Fruit fly (Drosophila melanogaster): ENCODE measurements around the gene CG13841.
A peak's percentile ranks its signal among the peaks of the same experiment; 100 is the strongest.

CG13841 gene

DNA sequence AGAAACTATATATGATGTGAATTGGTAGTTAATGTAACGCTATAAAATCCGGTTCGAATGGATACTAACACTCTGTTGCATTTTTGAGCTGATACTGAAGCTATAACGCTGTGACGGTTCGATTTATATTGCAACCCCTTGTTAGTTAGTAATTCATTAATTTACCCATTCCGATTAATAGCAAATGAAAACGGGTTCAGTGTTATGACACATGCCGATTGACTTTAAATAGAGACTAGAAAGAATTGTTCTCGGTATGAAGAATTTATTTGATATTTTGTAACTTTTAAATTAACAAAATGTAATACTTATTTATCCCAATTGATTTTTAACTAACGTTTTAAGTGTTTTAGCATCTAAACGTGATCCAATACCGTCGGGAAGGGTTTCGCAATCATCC, 1.1 kb upstream of the CG13841 start, which contains the start of gene CG43091:
CG43091 (minus strand) TSS at position 101 of the 400 bp plus-strand sequence.
- no peak for TF ChIP-seq CTCF (optimal IDR thresholded peaks at IDR 0.05)
- TF ChIP-seq CG8478 (optimal IDR thresholded peaks at IDR 0.05): no peak

DNA sequence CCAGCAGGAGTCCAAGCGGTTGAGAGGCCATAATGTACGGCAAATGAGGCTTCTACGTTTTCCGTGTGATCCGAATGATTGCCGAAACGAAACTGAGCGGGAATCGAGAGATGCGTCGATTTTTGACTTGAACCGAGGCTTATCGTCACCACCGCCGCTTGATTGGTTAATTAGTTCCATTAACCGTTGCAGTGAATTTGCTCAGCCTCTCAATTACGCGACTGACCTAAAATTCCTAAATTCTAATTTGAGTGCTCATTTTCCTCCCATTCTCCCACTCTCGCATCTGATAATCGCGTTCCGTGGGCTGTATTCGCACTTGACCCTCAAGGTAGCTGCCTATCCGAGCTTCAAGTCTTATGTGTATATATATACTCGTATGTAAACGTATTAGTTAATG, 1.4 kb downstream of the CG13841 start, which contains the start of gene Nepl15:
Nepl15 (minus strand) TSS at position 101 of the 400 bp plus-strand sequence.
- TF ChIP-seq CTCF (optimal IDR thresholded peaks at IDR 0.05): no peak
- TF ChIP-seq CG8478 (optimal IDR thresholded peaks at IDR 0.05): no peak

DNA sequence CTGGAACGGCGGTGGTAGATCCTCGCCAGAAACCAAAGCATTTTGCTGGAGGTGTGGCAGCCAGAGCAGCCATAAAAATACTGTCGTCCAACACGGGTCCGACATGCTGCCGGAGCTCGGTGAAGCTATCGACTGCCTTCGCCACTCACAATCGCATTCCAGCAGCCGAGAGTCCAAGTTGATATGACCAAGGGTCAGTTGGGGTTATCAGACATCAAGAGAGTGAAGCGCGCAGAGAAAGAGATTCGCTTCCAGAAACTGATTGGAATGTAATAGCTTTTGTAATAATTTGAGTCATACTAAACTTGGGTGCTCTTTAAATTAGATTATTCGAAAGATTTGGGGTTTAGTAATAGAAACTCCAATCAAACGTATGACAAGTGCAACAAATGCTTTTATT, 3.9 kb downstream of the CG13841 start, which contains the start of gene Nepl14:
Nepl14 (minus strand) TSS at position 125 of the 400 bp plus-strand sequence.
- no peak for TF ChIP-seq CG8478 (optimal IDR thresholded peaks at IDR 0.05)
- TF ChIP-seq CTCF (optimal IDR thresholded peaks at IDR 0.05): no peak

DNA sequence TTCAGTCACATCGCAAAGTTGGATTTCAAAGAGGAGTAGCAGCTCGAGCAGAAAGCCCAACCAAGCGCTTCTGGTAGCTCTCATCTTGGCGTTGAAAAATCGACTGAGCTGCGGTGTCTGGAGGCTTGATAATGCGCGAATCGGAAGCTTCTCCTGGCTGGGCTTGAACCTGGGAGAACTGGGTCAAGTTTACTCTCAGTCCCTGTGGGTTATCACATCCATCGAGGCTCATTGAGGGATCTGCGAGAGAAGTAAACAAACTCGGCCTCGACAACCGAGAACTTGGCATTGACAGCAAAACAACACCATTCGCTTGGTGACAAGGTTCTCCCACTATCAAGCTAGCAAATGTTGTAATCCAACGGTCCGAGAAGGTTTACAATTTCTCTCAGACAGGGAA, 6.5 kb downstream of the CG13841 start, which contains the start of gene Nepl13:
Nepl13 (minus strand) TSS at position 89 of the 400 bp plus-strand sequence.
- TF ChIP-seq CTCF (optimal IDR thresholded peaks at IDR 0.05): no peak
- TF ChIP-seq CG8478 (optimal IDR thresholded peaks at IDR 0.05): no peak

DNA sequence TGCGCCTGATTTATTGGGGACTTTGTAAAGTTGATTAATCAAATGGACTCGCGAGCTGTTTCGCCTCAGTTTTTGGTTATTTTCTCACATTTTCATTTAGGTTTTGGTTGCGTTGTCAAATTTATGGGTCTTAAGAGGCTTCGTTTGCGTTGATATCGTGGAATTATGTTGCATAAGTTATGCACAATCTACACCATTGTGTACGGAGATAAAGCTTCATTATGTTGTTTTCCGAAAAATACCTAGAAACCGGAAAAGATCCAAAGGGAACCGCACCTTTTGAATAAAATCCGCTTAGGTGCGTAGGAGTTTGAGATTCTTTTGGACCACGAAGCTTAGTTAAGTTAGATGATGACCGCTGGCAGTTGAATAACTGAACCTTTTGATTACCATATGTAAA, 10.4 kb downstream of the CG13841 start:
- TF ChIP-seq CG8478 (optimal IDR thresholded peaks at IDR 0.05): no peak
- no peak for TF ChIP-seq CTCF (optimal IDR thresholded peaks at IDR 0.05)

DNA sequence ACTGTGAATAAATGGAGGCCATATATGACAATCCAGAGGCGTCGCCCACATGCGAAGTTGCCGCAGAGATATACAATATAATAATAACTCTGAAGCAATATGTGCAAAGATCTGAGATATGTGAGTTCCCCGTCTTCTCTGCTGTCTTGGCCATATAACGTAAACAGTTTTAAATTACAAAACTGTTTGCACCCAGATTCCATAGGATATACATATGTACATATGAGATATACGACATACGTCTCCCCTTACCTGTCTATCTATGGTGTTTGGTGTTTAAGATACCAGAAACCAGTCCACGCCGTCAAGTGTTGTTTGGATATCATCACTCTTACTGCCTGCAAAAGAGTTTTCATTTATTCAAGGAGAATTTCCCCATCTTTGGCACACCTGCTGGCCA, 11.2 kb downstream of the CG13841 start:
- TF ChIP-seq CTCF (optimal IDR thresholded peaks at IDR 0.05): no peak
- TF ChIP-seq CG8478 (optimal IDR thresholded peaks at IDR 0.05): no peak

DNA sequence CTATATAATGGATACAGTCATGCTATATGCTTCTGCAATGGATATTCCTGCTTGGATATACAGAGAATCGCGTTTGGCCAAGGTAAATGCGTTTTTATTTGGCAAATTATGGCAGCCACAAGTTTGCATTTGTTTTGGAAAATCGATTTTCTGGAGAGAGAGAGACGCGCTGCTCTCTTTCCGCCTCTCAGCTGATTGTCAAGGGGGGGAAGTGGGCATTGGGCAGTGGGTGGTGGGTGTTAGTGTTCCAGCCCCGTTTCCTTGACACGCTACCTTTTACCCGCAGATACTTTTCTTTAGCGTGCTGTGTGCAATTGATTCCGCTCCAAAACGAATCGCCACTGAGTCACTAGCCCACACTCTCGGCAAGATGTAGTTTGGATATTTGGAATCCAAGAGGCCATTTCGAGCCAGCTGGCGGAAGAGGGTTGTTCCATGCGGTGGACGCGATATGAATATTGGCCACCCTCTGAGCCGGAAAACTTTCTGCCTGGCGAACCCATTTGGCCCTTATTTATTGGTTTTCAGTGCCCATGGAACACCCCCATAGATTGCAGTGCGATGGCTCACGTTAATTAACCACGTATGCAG, 12.2 kb downstream of the CG13841 start:
- TF ChIP-seq CTCF (optimal IDR thresholded peaks at IDR 0.05): no peak
- no peak for TF ChIP-seq CG8478 (optimal IDR thresholded peaks at IDR 0.05)

DNA sequence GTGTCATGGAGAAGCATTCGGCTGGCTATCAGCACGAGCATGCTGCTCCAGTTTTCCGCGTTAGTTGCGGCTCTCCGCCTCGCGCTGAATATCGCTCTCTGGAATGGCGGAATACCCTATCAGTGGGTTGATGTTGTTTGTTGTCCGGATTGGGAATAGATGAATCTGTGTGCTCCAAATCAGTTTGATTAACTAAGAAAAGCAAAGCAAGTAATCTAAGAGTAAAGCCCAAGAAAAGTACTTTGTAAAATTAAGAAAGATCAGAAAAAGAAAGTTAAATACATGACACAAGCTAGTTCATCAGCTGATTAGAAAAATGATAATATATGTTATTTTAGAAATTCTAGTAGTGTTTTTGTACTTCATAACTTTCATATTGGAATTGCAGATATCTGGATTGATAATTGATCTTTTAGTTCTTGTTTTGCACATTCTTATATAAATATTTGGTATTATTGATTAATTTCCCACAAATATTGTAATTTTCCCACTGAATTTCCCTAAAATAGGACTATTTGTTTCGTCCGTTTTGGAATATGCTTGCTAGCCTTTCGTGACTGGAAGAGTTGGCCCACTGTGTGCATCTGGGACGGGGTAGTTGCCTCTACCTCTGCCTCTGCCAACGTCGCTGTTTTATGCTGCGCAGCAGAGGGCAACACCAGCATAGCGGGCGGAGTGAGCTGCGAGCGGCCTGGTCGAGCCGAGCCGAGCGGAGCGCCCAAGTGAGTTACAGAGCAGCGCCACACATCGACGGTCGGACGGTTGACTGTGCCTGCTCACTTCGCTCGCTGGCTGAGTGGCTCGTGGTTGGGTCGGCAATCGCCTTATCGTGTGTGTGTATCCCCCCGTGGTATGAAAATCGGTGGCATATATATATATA, 13.4 kb downstream of the CG13841 start:
- TF ChIP-seq CG8478 (optimal IDR thresholded peaks at IDR 0.05): no peak
- TF ChIP-seq CTCF (optimal IDR thresholded peaks at IDR 0.05): no peak

DNA sequence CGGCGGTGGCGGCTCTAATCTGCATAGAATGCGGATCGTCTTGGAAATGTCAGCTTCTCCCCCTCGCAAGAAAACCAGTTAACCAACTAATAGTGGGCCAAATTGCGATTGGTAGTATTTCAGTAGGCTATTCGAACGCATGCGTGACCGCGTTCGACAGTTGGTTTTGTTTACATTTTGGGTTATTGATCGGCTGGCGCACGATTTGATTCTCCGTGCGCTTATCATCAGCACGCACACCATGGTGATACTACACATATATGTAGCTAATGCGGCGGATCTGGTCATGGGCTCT, 14.0 kb downstream of the CG13841 start:
- TF ChIP-seq CTCF (optimal IDR thresholded peaks at IDR 0.05) (no peak), CG8478 (optimal IDR thresholded peaks at IDR 0.05) (no peak)

DNA sequence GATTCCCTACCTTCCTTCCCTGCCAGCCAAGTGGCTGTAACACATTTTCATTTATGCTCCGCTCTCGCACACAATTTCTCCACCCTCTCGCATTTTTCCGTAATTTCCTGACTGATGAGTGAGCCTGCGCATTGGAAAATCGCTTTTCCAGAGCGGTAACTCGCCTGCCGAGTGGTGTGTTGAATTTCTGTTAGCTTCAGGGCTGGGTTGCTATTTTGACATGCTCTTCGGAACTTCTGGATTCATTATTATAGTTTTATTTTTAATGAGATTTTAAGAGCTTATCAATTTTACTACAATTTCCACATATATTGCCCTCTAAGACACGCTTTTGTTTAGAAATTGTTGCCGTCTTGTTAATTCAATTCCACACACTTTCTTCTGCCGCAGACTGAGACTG, 14.6 kb downstream of the CG13841 start:
- TF ChIP-seq CG8478 (optimal IDR thresholded peaks at IDR 0.05): no peak
- TF ChIP-seq CTCF (optimal IDR thresholded peaks at IDR 0.05): no peak

DNA sequence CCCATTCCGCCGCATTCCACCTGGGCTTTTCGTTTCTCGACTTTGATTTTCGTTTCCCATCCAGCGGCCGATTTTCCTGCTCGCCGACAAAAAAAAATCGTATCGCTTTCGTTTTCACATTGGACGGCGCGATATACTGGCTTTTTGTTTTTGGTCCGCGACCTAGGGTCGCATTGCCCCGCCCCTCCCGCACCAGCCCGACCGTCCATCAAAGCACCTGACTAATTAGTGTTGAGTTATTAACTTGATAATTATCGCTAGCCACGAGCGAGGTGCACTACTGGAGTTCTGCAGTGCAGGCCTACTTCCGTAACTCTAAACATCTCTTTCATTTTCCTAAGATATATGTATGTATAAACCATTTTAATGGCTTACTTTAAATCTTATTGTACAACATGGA, 15.8 kb downstream of the CG13841 start:
- TF ChIP-seq CTCF (optimal IDR thresholded peaks at IDR 0.05) (no peak), CG8478 (optimal IDR thresholded peaks at IDR 0.05) (no peak)

DNA sequence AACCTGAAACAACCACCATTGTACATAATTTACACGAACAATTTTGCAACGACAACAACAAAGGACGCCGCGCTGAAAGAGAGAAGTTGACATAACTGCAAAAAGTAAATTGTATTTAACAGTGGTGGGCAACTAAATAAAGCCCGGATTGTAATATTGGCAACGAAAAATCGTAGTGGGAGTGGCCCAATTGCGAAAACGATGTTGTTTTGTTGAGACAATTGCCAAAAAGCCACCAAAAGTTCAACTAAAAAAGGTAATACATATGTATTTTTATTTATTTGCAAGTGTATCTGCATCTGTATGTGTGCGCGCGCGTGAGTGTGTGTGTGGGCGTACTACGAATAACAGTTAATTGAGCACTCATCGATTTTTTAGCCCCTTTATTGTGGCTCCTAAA, 16.4 kb downstream of the CG13841 start:
- TF ChIP-seq CTCF (optimal IDR thresholded peaks at IDR 0.05) (no peak), CG8478 (optimal IDR thresholded peaks at IDR 0.05) (no peak)

DNA sequence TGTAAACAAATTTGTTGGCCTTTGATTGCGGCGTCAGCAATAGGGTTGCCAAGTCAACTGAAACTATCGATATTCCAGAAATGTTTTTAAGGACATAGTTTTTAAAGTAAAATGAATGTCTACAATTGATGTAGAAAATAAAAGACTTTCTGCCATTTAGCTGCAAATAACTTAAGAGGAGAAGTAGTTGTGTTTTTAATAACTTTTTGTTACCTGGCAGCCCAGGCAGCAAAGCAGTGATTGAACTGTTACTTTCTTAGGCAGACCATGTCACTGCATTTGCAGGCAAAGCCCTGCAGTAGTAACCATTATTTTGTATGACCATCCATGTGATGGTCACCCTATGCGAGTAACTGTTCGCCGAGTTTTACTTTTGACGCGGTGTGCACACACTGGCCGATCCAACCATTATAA, 17.0 kb downstream of the CG13841 start, which contains the start of the genes rumi, CG7029 and Usp12-46:
rumi (minus strand) TSS at position 64 of the 414 bp plus-strand sequence.
CG7029 (plus strand) TSS at position 368 of the 414 bp plus-strand sequence.
Usp12-46 (plus strand) TSS at position 368 of the 414 bp plus-strand sequence.
- TF ChIP-seq CTCF (optimal IDR thresholded peaks at IDR 0.05) (peak in 1 of 2 experiments; percentile 14), CG8478 (optimal IDR thresholded peaks at IDR 0.05) (no peak)

DNA sequence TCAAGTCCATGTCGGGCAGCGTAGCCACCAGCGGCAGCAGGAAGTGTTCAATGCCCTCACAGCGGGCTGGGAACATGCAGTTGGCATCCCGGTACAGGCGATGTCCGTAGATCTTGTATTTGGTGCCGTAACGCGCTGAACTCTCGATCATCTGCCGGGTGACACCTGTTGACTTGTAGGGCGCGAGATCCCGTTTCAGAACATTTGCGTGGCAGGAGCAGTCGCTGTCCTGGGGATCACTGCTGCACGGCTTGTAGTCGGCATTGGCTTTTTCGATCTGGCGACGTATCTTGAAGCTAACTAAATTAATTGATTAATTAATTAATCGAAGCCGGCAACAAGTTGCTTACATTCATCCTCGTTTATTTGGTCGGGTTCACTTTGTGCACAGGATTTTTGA, 17.5 kb downstream of the CG13841 start:
- TF ChIP-seq CTCF (optimal IDR thresholded peaks at IDR 0.05): no peak
- no peak for TF ChIP-seq CG8478 (optimal IDR thresholded peaks at IDR 0.05)

DNA sequence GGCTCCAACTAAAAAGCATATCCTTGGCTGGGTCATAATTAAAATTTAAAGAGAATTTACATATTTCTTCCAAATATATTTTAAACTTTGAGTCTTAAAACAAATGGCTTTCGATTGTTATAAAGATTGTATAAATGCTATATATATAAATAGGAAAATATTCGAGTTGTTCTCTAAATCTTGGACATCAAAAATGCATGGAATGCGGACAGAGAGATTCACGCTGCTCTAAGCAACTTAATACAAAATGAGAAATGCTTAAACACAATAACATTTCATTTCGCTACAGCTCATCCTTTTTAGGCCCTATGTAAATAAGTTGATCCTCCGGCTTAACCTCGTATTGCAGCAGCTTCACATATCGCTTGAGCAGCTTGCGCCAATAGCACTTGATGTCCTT, 18.5 kb downstream of the CG13841 start, which contains the start of gene CG31139:
CG31139 (minus strand) TSS at position 101 of the 400 bp plus-strand sequence.
- no peak for TF ChIP-seq CG8478 (optimal IDR thresholded peaks at IDR 0.05)

Data from S2 (cell line).